Fruit fly (Drosophila melanogaster): ENCODE results near the gene milt.
A peak's percentile ranks its signal among the peaks of the same experiment; 100 is the strongest.

Gene milt

DNA sequence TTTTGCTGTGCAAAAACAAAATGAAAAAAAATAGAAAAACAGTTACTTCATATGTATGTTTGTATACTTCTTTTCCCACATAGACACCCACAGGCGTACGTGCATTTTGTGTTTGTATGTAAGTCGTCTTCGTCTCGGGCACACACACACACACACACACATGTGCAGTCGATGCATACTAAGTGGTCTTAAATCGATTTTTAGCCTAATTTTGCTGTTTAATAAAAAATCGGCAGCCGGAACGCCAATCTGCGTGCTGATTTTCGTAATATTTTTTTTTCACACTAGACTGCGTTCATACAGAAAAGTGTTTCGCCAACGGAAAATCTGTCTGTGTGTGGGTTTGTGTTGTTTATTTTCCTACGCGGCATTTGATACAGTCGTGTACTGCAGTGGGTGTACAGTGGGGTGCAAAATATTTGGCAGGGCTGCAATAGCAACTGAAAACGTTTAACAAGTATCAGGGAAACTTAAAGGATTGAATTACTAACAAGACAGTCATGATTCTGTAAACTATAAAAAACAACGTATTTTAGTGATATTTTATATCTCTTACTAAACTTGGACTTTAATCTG is 4.4 kb upstream of the milt start (continued):
- TF ChIP-seq shn (GFP tag; optimal IDR thresholded peaks at IDR 0.05) (no peak), dan (GFP tag; IDR thresholded peaks at IDR 0.05) (no peak), Adf1 (GFP tag; IDR thresholded peaks at IDR 0.05) (peak; percentile 20; the same call in 1 of the 2 replicates), sc (optimal IDR thresholded peaks at IDR 0.05) (no peak), sc (GFP tag; optimal IDR thresholded peaks at IDR 0.05) (no peak), CG17568 (GFP tag; optimal IDR thresholded peaks at IDR 0.05) (peak; percentile 8), Xrp1 (GFP tag; IDR thresholded peaks at IDR 0.05) (peak; percentile 61)

DNA sequence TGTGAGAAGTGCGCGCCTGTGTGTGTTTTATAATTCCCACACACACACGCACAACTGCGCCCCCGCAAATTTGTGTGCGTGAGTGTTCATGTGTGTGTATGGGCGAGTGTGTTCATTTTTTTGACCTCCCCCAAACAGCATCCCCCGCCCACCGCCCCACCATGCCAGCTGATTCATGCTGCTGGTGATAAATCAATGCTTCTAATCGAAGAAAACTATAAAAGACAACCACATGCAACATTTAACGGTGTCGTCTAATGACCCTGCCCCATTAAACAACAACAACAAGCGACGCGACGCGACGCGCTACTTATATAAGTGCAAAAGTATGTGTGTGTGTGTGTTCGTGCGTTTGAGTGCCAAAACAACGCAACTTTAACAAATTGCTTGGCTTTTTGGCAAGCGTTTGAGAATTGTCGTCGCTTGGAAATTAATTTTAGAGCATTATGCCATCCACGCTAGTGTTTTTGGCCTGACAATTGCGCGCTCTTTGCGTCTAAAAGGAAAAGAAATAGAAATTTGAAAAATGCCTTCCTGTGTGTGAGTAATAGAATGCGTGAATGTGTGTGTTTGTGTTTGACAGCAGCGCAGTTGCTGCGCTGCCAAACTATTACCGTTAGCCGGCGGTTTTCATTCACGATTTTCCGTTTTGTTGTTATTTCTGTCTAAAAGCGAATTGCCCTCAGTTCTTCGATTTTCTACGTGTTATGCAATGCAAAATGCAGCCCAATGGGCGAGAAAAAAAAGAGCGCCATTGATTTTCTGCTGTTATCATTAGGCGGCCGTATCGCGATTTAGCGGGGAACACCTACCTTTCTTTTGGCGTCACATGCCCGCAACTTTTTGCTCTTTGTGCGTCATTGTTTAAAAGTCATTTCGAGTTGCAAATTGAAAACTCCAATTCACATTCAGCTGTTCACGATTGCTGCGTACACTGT is 1.1 kb downstream of the milt start:
- TF ChIP-seq croc (GFP tag; conservative IDR thresholded peaks at IDR 0.05), result no peak
- TF ChIP-seq CG10147 (GFP tag; optimal IDR thresholded peaks at IDR 0.05), result no peak
- 0 out of 2 replicates have a peak, but pooled peaks have one; percentile 38 for TF ChIP-seq chm (GFP tag; IDR thresholded peaks at IDR 0.05)
- TF ChIP-seq CG34422 (GFP tag; IDR thresholded peaks at IDR 0.05), result peak; percentile 4; the same call in 1 of the 3 replicates
- peak in 1 of 2 experiments; percentile 14 for TF ChIP-seq tll (GFP tag; optimal IDR thresholded peaks at IDR 0.05)
- TF ChIP-seq CG10543 (GFP tag; optimal IDR thresholded peaks at IDR 0.05), result peak; percentile 1
- TF ChIP-seq abd-A (tag; optimal IDR thresholded peaks at IDR 0.05), result peak; percentile 71
- TF ChIP-seq crp (GFP tag; optimal IDR thresholded peaks at IDR 0.05), result peak in 1 of 2 experiments; percentile 46
- TF ChIP-seq Adf1 (GFP tag; IDR thresholded peaks at IDR 0.05), result peak; percentile 79
- TF ChIP-seq CG5180 (GFP tag; optimal IDR thresholded peaks at IDR 0.05), result no peak
- no peak for TF ChIP-seq eve (GFP tag; optimal IDR thresholded peaks at IDR 0.05)
- TF ChIP-seq CG12071 (GFP tag; optimal IDR thresholded peaks at IDR 0.05), result no peak
- no peak for TF ChIP-seq Dfd (GFP tag; optimal IDR thresholded peaks at IDR 0.05)
- TF ChIP-seq CG32532 (GFP tag; IDR thresholded peaks at IDR 0.05), result 0 out of 2 replicates have a peak, but pooled peaks have one; percentile 29
- peak; percentile 81 for TF ChIP-seq crol (GFP tag; IDR thresholded peaks at IDR 0.05)
- no peak for TF ChIP-seq CG9215 (GFP tag; IDR thresholded peaks at IDR 0.05)
- TF ChIP-seq CG17568 (GFP tag; optimal IDR thresholded peaks at IDR 0.05), result peak; percentile 31
- TF ChIP-seq kah (GFP tag; optimal IDR thresholded peaks at IDR 0.05), result peak; percentile 29
- peak; percentile 42 for TF ChIP-seq sug (tag; optimal IDR thresholded peaks at IDR 0.05)
- peak; percentile 27 for TF ChIP-seq Abd-B (GFP tag; optimal IDR thresholded peaks at IDR 0.05)
- peak; percentile 96 for TF ChIP-seq sr (GFP tag; IDR thresholded peaks at IDR 0.05)
- peak; percentile 75 for TF ChIP-seq klu (GFP tag; IDR thresholded peaks at IDR 0.05)
- no peak for TF ChIP-seq CG12155 (GFP tag; optimal IDR thresholded peaks at IDR 0.05)
- TF ChIP-seq mam (GFP tag; optimal IDR thresholded peaks at IDR 0.05), result no peak
- TF ChIP-seq sqz (GFP tag; optimal IDR thresholded peaks at IDR 0.05), result peak; percentile 41
- TF ChIP-seq cg (GFP tag; optimal IDR thresholded peaks at IDR 0.05), result peak; percentile 94
- no peak for TF ChIP-seq CG10267 (tag; optimal IDR thresholded peaks at IDR 0.05)
- peak; percentile 84; the same call in 2 of the 3 replicates for TF ChIP-seq CG6175 (GFP tag; IDR thresholded peaks at IDR 0.05)
- TF ChIP-seq CG32767 (GFP tag; IDR thresholded peaks at IDR 0.05), result no peak
- TF ChIP-seq kay (GFP tag; optimal IDR thresholded peaks at IDR 0.05), result peak; percentile 27
- no peak for TF ChIP-seq gem (tag; optimal IDR thresholded peaks at IDR 0.05)
- TF ChIP-seq zf30C (GFP tag; optimal IDR thresholded peaks at IDR 0.05), result no peak
- TF ChIP-seq ash1 (GFP tag; optimal IDR thresholded peaks at IDR 0.05), result peak; percentile 21
- 0 out of 2 replicates have a peak, but pooled peaks have one; percentile 10 for TF ChIP-seq rib (GFP tag; IDR thresholded peaks at IDR 0.05)
- TF ChIP-seq CG2678 (tag; optimal IDR thresholded peaks at IDR 0.05), result peak; percentile 16
- TF ChIP-seq CG6791 (GFP tag; IDR thresholded peaks at IDR 0.05; ENCODE audit: partially characterized antibody), result 0 out of 3 replicates have a peak, but pooled peaks have one; percentile 28
- 0 out of 2 replicates have a peak, but pooled peaks have one; percentile 7 for TF ChIP-seq CG42726 (GFP tag; IDR thresholded peaks at IDR 0.05; ENCODE audit: partially characterized antibody)
- no peak for TF ChIP-seq ATbp (GFP tag; optimal IDR thresholded peaks at IDR 0.05)
- TF ChIP-seq sima (GFP tag; optimal IDR thresholded peaks at IDR 0.05), result no peak
- TF ChIP-seq sens (GFP tag), result peak; percentile 14
